Worm (Caenorhabditis elegans) whole organism, late embryonic: ENCODE measurements around the gene ubh-1.

Experiments
- ceh-24 ChIP-seq: sonication (generic microtip); optimal IDR thresholded peaks from 2 replicates; lab custom pipeline; 2016; ENCODE audit warnings: mild to moderate bottlenecking, missing genetic modification characterization, missing compliant biosample characterization
- ceh-30 ChIP-seq: fragments of 150-350 bp; optimal IDR thresholded peaks from 2 replicates; lab custom pipeline; 2014; ENCODE audit warnings: missing biosample characterization, missing genetic modification characterization
- ceh-9 ChIP-seq: sonication (generic microtip); optimal IDR thresholded peaks from 2 replicates; lab custom pipeline; 2016; ENCODE audit warnings: mild to moderate bottlenecking, missing genetic modification characterization, inconsistent platforms, missing compliant biosample characterization
- fax-1 ChIP-seq: sonication (generic microtip); optimal IDR thresholded peaks from 2 replicates; lab custom pipeline; 2016; ENCODE audit warnings: missing genotype, missing genetic modification characterization, missing compliant biosample characterization
- madf-2 ChIP-seq: sonication (generic microtip); optimal IDR thresholded peaks from 2 replicates; lab custom pipeline; 2017; ENCODE audit warnings: missing genetic modification characterization, missing compliant biosample characterization
- nhr-11 ChIP-seq: fragments of 150-350 bp; optimal IDR thresholded peaks from 2 replicates; lab custom pipeline; 2014; ENCODE audit warnings: missing biosample characterization, missing genetic modification characterization
- tbx-2 ChIP-seq: sonication (generic microtip); optimal IDR thresholded peaks from 2 replicates; lab custom pipeline; 2016; ENCODE audit warnings: missing genetic modification characterization, missing compliant biosample characterization

ce11 chrV:6546450-6547171 lies 35.4 kb upstream of the ubh-1 start, which contains the start of gene dre-1:
- TF ChIP-seq ceh-24 (tag; lab: Kevin White, UChicago), result no peak
- no peak for TF ChIP-seq tbx-2 (tag; lab: Kevin White, UChicago)
- no peak for TF ChIP-seq nhr-11
- no peak for TF ChIP-seq ceh-30 (tag; lab: Kevin White, UChicago)
- no peak for TF ChIP-seq madf-2
- no peak for TF ChIP-seq ceh-9
- no peak for TF ChIP-seq fax-1 (tag; lab: Kevin White, UChicago)
